Worm (Caenorhabditis elegans) whole organism, L2 larva: Measurements from ENCODE around the gene pde-3.
"Not testable (repeated sequence)": the region's sequence is repeated elsewhere in the genome, so short reads cannot be mapped to it uniquely, and the experiment has no call there.

Experiments
- blmp-1 ChIP-seq: sonication (generic microtip); optimal IDR thresholded peaks from 2 replicates; lab custom pipeline; 2017; ENCODE audit warnings: missing genetic modification characterization, mild to moderate bottlenecking, missing compliant biosample characterization, antibody characterized with exemption, moderate library complexity; ENCODE audit not compliant: insufficient read depth
- ceh-16 ChIP-seq: fragments of 150-350 bp; optimal IDR thresholded peaks from 2 replicates; lab custom pipeline; 2014; ENCODE audit warnings: missing biosample characterization, missing genetic modification characterization
- mab-5 ChIP-seq: fragments of 150-350 bp; optimal IDR thresholded peaks from 2 replicates; lab custom pipeline; 2014; ENCODE audit warnings: missing biosample characterization, missing genetic modification characterization
- mbf-1 ChIP-seq: sonication (generic microtip); optimal IDR thresholded peaks from 2 replicates; lab custom pipeline; 2017; ENCODE audit warnings: missing biosample characterization, missing genetic modification characterization
- mdl-1 ChIP-seq, 2 experiments: fragments of 150-350 bp in 1 of 2; sonication (generic microtip) in 1 of 2; optimal IDR thresholded peaks; 2 replicates each; lab custom pipeline; 2017; ENCODE audit warnings: missing biosample characterization in 2 of 2, missing genetic modification characterization in 2 of 2
- sma-3 ChIP-seq: sonication (generic microtip); optimal IDR thresholded peaks from 2 replicates; lab custom pipeline; 2016; ENCODE audit warnings: missing genetic modification reagents, missing genetic modification characterization, missing compliant biosample characterization

The pde-3 gene

ce11 chrII:14988171-14988570 is 68.7 kb downstream of the pde-3 start, which contains the start of gene Y53F4B.43:
TSS of gene Y53F4B.43 (plus strand) at chrII:14988471.
- not testable (repeated sequence) for TF ChIP-seq mbf-1, blmp-1, mab-5 (tag; lab: Kevin White, UChicago)

ce11 chrII:14992598-14992997 is 73.1 kb downstream of the pde-3 start, which contains the start of gene Y53F4B.7:
TSS of gene Y53F4B.7 (plus strand) at chrII:14992898.
- not testable (repeated sequence) for TF ChIP-seq sma-3 (GFP tag; lab: Kevin White, UChicago); ceh-16; mdl-1 (tag; optimal IDR thresholded peaks at IDR 0.05; lab: Kevin White, UChicago)
